Worm (Caenorhabditis elegans) whole organism, late embryonic: ENCODE measurements around the gene sft-1.

Experiments used
- ama-1 ChIP-seq: fragments of 150-350 bp; optimal IDR thresholded peaks from 2 replicates; lab custom pipeline; 2014
- che-1 ChIP-seq: sonication (generic microtip); optimal IDR thresholded peaks from 2 replicates; lab custom pipeline; 2016; ENCODE audit warnings: mild to moderate bottlenecking, missing genetic modification characterization, missing compliant biosample characterization
- fkh-10 ChIP-seq: fragments of 150-350 bp; optimal IDR thresholded peaks from 2 replicates; lab custom pipeline; 2014; ENCODE audit warnings: missing biosample characterization, missing genetic modification reagents, missing genetic modification characterization
- lin-11 ChIP-seq: fragments of 200-800 bp; sonication (Bioruptor generic); optimal IDR thresholded peaks from 2 replicates; lab custom pipeline; 2018; ENCODE audit warnings: mild to moderate bottlenecking, missing genetic modification characterization, missing compliant biosample characterization
- nhr-11 ChIP-seq: fragments of 150-350 bp; optimal IDR thresholded peaks from 2 replicates; lab custom pipeline; 2014; ENCODE audit warnings: missing biosample characterization, missing genetic modification characterization
- pha-4 ChIP-seq: fragments of 150-350 bp; optimal IDR thresholded peaks from 2 replicates; lab custom pipeline; 2018; ENCODE audit warnings: missing biosample characterization, missing genetic modification reagents, missing genetic modification characterization
- pqm-1 ChIP-seq: sonication (generic microtip); optimal IDR thresholded peaks from 2 replicates; lab custom pipeline; 2016; ENCODE audit warnings: missing genetic modification characterization, missing compliant biosample characterization
- rnt-1 ChIP-seq: sonication (generic microtip); optimal IDR thresholded peaks from 2 replicates; lab custom pipeline; 2016; ENCODE audit warnings: missing genetic modification characterization, missing compliant biosample characterization

DNA sequence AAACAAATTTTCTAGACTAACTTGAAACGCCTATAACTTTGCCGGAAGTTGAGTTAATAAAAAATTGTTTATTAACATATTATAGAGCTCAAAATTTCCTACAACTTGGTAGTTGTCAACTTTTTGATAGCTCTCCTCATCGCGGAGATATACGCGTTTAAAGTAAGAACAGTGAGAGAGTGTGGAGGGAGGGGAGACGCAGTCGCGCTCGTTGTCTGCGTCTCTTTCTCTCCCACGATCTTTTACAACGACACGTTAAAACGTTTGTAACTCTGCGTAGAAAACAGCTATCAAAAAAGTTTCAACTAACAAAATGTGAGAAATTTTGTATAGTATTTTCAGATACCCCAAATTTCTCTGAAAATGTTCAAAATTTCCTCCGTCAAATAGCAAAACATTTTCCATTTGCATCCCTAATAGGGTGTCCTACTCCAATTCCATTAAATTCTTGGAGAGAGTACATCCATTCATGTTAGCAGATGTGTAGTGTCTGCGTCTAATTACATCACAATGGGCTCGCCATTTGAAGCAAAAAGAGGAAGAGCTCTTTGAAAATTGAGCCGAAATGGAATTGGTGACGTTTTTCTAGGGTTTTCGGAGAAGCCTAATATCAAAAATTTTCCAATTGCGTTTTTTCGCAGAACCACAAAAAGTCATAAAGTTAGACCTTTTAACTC, 50.0 kb downstream of the sft-1 start:
- TF ChIP-seq lin-11 (tag; lab: Kevin White, UChicago) (no peak), ama-1 (lab: Kevin White, UChicago) (no peak), nhr-11 (tag; lab: Kevin White, UChicago) (no peak), che-1 (tag; lab: Kevin White, UChicago) (no peak), pha-4 (no peak), rnt-1 (tag; lab: Kevin White, UChicago) (no peak), fkh-10 (no peak), pqm-1 (tag; lab: Kevin White, UChicago) (no peak)
